Worm (Caenorhabditis elegans) whole organism, L3 larva: ENCODE measurements around the gene F59F5.7.

Experiments used
- daf-12 ChIP-seq: fragments of 150-350 bp; optimal IDR thresholded peaks from 2 replicates; lab custom pipeline; 2014; ENCODE audit warnings: missing biosample characterization, missing genetic modification reagents, missing genetic modification characterization
- hmg-11 ChIP-seq: sonication (generic microtip); optimal IDR thresholded peaks from 2 replicates; lab custom pipeline; 2016; ENCODE audit warnings: missing genetic modification characterization, missing compliant biosample characterization
- lin-39 ChIP-seq: fragments of 150-350 bp; optimal IDR thresholded peaks from 2 replicates; lab custom pipeline; 2018; ENCODE audit warnings: missing biosample characterization, missing genetic modification reagents, missing genetic modification characterization
- nhr-237 ChIP-seq: fragments of 150-350 bp; optimal IDR thresholded peaks from 2 replicates; lab custom pipeline; 2014; ENCODE audit warnings: missing biosample characterization, missing genetic modification characterization
- unc-62 ChIP-seq: fragments of 150-350 bp; sonication (generic microtip); optimal IDR thresholded peaks from 4 replicates; lab custom pipeline; 2014; ENCODE audit warnings: missing biosample characterization, missing genetic modification reagents, missing genetic modification characterization
- zag-1 ChIP-seq: fragments of 150-350 bp; optimal IDR thresholded peaks from 2 replicates; lab custom pipeline; 2014; ENCODE audit warnings: missing biosample characterization, missing genetic modification characterization

- TF ChIP-seq zag-1 (tag; lab: Kevin White, UChicago): no peak
- TF ChIP-seq nhr-237 (tag; lab: Kevin White, UChicago): no peak
- TF ChIP-seq hmg-11: no peak
- TF ChIP-seq unc-62 (GFP tag; lab: Kevin White, UChicago): no peak
- no peak for TF ChIP-seq lin-39 (tag; lab: Kevin White, UChicago)
- TF ChIP-seq daf-12 (tag; lab: Kevin White, UChicago): no peak
Measured at ce11 chrX:10534625-10535244, 24.6 kb upstream of the F59F5.7 start.
